Worm (Caenorhabditis elegans) whole organism, mixed stage, embryonic: ENCODE data around the gene lad-2.

Experiments used
- bed-3 ChIP-seq: fragments of 200-800 bp; sonication (Bioruptor generic); optimal IDR thresholded peaks from 3 replicates; lab custom pipeline; 2018; ENCODE audit warnings: mild to moderate bottlenecking, missing genetic modification characterization, moderate library complexity, missing compliant biosample characterization
- ceh-39 ChIP-seq: fragments of 150-350 bp; optimal IDR thresholded peaks from 2 replicates; lab custom pipeline; 2014; ENCODE audit warnings: missing biosample characterization, missing genetic modification characterization
- ceh-43 ChIP-seq: fragments of 200-800 bp; sonication (Bioruptor generic); optimal IDR thresholded peaks from 2 replicates; lab custom pipeline; 2018; ENCODE audit warnings: mild to moderate bottlenecking, missing genetic modification characterization, moderate library complexity, missing compliant biosample characterization
- ceh-83 ChIP-seq: fragments of 200-800 bp; sonication (Bioruptor generic); optimal IDR thresholded peaks from 2 replicates; lab custom pipeline; 2018; ENCODE audit warnings: mild to moderate bottlenecking, missing genetic modification characterization, missing compliant biosample characterization
- ces-1 ChIP-seq: fragments of 150-350 bp; optimal IDR thresholded peaks from 2 replicates; lab custom pipeline; 2014; ENCODE audit warnings: missing biosample characterization, missing genetic modification reagents, missing genetic modification characterization
- cnd-1 ChIP-seq: fragments of 200-800 bp; sonication (Bioruptor generic); optimal IDR thresholded peaks from 2 replicates; lab custom pipeline; 2018; ENCODE audit warnings: mild to moderate bottlenecking, missing genetic modification characterization, missing compliant biosample characterization
- drap-1 ChIP-seq: fragments of 200-800 bp; sonication (Bioruptor generic); optimal IDR thresholded peaks from 3 replicates; lab custom pipeline; 2018; ENCODE audit warnings: mild to moderate bottlenecking, missing genetic modification characterization, missing compliant biosample characterization
- elt-1 ChIP-seq: sonication (generic microtip); optimal IDR thresholded peaks from 2 replicates; lab custom pipeline; 2017; ENCODE audit warnings: missing genetic modification characterization, mild to moderate bottlenecking, missing compliant biosample characterization, antibody characterized with exemption, moderate library complexity, borderline replicate concordance; ENCODE audit not compliant: insufficient read depth
- elt-3 ChIP-seq: fragments of 150-350 bp; optimal IDR thresholded peaks from 2 replicates; lab custom pipeline; 2014; ENCODE audit warnings: missing biosample characterization, missing genetic modification characterization
- flh-1 ChIP-seq: fragments of 200-800 bp; sonication (Bioruptor generic); optimal IDR thresholded peaks from 2 replicates; lab custom pipeline; 2018; ENCODE audit warnings: mild to moderate bottlenecking, missing genetic modification characterization, moderate library complexity, missing compliant biosample characterization
- ham-2 ChIP-seq: fragments of 200-800 bp; sonication (Bioruptor generic); optimal IDR thresholded peaks from 2 replicates; lab custom pipeline; 2018; ENCODE audit warnings: mild to moderate bottlenecking, missing genetic modification characterization, missing compliant biosample characterization
- hlh-1 ChIP-seq: fragments of 150-350 bp; optimal IDR thresholded peaks from 2 replicates; lab custom pipeline; 2014; ENCODE audit warnings: missing biosample characterization, missing genetic modification reagents, missing genetic modification characterization
- lsy-2 ChIP-seq: fragments of 150-350 bp; optimal IDR thresholded peaks from 2 replicates; lab custom pipeline; 2014; ENCODE audit warnings: missing biosample characterization, missing genetic modification characterization
- mab-5 ChIP-seq: fragments of 150-350 bp; optimal IDR thresholded peaks from 2 replicates; lab custom pipeline; 2014; ENCODE audit warnings: missing biosample characterization, missing genetic modification characterization
- mep-1 ChIP-seq: fragments of 150-350 bp; optimal IDR thresholded peaks from 2 replicates; lab custom pipeline; 2017; ENCODE audit warnings: missing biosample characterization, missing genetic modification reagents, missing genetic modification characterization, inconsistent platforms
- mls-2 ChIP-seq: sonication (generic microtip); optimal IDR thresholded peaks from 2 replicates; lab custom pipeline; 2016; ENCODE audit warnings: mild to moderate bottlenecking, missing genetic modification characterization, moderate library complexity, missing compliant biosample characterization
- nhr-2 ChIP-seq: fragments of 150-350 bp; optimal IDR thresholded peaks from 2 replicates; lab custom pipeline; 2014; ENCODE audit warnings: missing biosample characterization, missing genetic modification characterization
- nhr-237 ChIP-seq: fragments of 150-350 bp; optimal IDR thresholded peaks from 2 replicates; lab custom pipeline; 2014; ENCODE audit warnings: missing biosample characterization, missing genetic modification characterization
- nhr-28 ChIP-seq: fragments of 150-350 bp; optimal IDR thresholded peaks from 2 replicates; lab custom pipeline; 2014; ENCODE audit warnings: missing biosample characterization, missing genetic modification characterization
- nhr-76 ChIP-seq: sonication (generic microtip); optimal IDR thresholded peaks from 2 replicates; lab custom pipeline; 2017; ENCODE audit warnings: missing biosample characterization, missing genetic modification characterization
- pha-4 ChIP-seq: fragments of 150-350 bp; optimal IDR thresholded peaks from 2 replicates; lab custom pipeline; 2018; ENCODE audit warnings: missing biosample characterization, missing genetic modification reagents, missing genetic modification characterization
- sem-2 ChIP-seq: fragments of 200-800 bp; sonication (Bioruptor generic); optimal IDR thresholded peaks from 2 replicates; lab custom pipeline; 2018; ENCODE audit warnings: mild to moderate bottlenecking, missing genetic modification characterization, missing compliant biosample characterization
- sptf-1 ChIP-seq: sonication (generic microtip); optimal IDR thresholded peaks from 2 replicates; lab custom pipeline; 2017; ENCODE audit warnings: mild to moderate bottlenecking, missing genetic modification characterization, moderate library complexity, missing compliant biosample characterization
- unc-120 ChIP-seq: sonication (generic microtip); optimal IDR thresholded peaks from 2 replicates; lab custom pipeline; 2017; ENCODE audit warnings: missing genetic modification characterization, missing compliant biosample characterization; ENCODE audit not compliant: poor library complexity, severe bottlenecking
- unc-39 ChIP-seq: fragments of 150-350 bp; optimal IDR thresholded peaks from 2 replicates; lab custom pipeline; 2014; ENCODE audit warnings: missing biosample characterization, missing genetic modification characterization
- unc-62 ChIP-seq: fragments of 150-350 bp; optimal IDR thresholded peaks from 2 replicates; lab custom pipeline; 2014; ENCODE audit warnings: missing biosample characterization, missing genetic modification reagents, missing genetic modification characterization
- zip-8 ChIP-seq: fragments of 150-350 bp; optimal IDR thresholded peaks from 2 replicates; lab custom pipeline; 2014; ENCODE audit warnings: missing biosample characterization, missing genetic modification characterization
- ztf-11 ChIP-seq: fragments of 150-350 bp; optimal IDR thresholded peaks from 2 replicates; lab custom pipeline; 2014; ENCODE audit warnings: missing biosample characterization, missing genetic modification characterization

lad-2 gene

DNA sequence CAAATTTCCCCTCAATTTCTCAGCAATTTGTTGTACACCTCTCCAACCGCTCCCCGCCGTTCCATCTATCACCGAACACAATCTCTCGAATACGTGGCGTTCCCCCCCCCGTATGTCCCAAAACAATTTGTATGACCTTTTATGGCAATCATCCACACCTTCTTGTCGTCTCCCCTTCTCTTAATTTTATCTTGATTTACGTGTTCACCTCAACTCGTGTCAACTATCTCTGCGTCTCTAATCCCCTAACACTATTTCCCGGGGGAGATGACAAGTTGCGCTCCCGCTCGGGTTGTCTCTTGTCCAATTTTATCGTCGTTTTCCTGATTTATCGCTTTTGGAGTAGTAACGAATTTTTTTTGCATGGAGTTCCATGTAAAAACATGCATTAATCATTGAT, 36.3 kb upstream of the lad-2 start:
- TF ChIP-seq unc-62 (GFP tag; lab: Kevin White, UChicago) (peak; percentile 97), unc-120 (tag; lab: Kevin White, UChicago) (peak; percentile 52), nhr-76 (no peak), elt-1 (tag; lab: Kevin White, UChicago) (peak; percentile 84), mab-5 (tag; lab: Kevin White, UChicago) (no peak), nhr-2 (peak; percentile 63), zip-8 (tag; lab: Kevin White, UChicago) (no peak), elt-3 (no peak), ztf-11 (no peak)

DNA sequence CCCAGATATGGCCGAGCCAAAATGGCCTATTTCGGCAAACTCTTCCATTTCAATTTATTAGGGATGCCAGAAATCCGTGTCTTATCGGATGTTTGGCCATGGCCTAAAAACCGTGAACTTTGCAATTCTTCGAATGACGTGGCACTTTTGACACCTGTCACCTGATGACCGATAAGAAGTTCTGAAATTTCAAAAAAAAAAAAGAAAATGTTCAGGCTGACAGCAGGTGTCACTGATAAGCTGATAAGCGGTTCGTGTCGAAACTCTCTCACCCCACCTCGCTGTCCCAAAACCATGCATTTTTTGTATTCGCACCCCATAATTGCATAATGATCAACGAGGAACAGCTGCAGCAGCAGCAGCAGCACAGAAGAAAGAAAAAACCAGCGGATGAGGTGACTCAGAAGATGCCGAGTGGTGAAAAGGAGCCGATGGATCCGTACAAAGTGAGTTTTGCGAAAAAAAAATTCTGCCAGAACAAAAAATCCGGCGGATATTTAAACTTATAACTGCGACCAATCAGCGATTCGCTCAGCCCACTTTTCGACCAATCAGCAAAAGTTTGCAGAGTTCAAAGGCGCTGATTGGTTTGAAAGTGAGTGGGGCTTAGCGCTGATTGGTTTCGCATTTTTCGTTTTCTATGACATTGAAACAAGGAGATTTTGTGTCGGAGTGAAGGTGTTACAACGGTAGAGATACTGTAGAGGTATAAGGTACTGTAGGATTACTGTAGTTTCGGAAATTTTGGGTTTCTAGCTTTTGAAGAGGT, 34.3 kb upstream of the lad-2 start, which contains the start of the genes Y54G2A.28 and vrp-1:
TSS of gene Y54G2A.28 (minus strand) at position 48 of the 769 bp plus-strand sequence.
TSS of gene vrp-1 (plus strand) at position 214 of the 769 bp plus-strand sequence.
- TF ChIP-seq ceh-39 (tag; lab: Kevin White, UChicago) (no peak), unc-120 (tag; lab: Kevin White, UChicago) (no peak), pha-4 (tag; lab: Kevin White, UChicago) (no peak), flh-1 (GFP tag; lab: Kevin White, UChicago) (no peak), ces-1 (no peak), sptf-1 (tag; lab: Kevin White, UChicago) (no peak), elt-3 (no peak), bed-3 (no peak), ceh-43 (GFP tag; lab: Kevin White, UChicago) (no peak)

DNA sequence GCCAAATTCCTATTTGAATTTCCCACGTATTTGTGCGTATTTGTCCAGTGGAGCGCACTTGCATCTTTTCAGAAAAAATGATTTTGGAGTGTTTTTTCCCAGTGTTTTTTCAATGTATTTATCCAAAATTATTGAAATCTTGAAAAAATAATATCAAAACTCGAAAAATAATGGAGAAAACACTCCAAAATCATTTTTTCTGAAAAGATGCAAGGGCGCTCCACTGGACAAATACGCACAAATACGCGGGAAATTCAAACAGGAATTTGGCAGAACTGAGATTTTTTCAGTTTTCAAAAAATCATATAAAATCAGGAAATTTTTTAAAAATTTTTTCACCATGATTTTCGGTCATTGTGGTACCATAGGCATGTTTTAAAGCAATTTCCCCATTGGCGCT, 33.4 kb upstream of the lad-2 start:
- TF ChIP-seq ceh-39 (tag; lab: Kevin White, UChicago) (no peak), cnd-1 (tag; lab: Kevin White, UChicago) (no peak), ceh-43 (GFP tag; lab: Kevin White, UChicago) (no peak), bed-3 (no peak), sem-2 (no peak), zip-8 (tag; lab: Kevin White, UChicago) (no peak), nhr-237 (tag; lab: Kevin White, UChicago) (no peak), ztf-11 (no peak)
- TF ChIP-seq, all 35 proteins: peak for 0

DNA sequence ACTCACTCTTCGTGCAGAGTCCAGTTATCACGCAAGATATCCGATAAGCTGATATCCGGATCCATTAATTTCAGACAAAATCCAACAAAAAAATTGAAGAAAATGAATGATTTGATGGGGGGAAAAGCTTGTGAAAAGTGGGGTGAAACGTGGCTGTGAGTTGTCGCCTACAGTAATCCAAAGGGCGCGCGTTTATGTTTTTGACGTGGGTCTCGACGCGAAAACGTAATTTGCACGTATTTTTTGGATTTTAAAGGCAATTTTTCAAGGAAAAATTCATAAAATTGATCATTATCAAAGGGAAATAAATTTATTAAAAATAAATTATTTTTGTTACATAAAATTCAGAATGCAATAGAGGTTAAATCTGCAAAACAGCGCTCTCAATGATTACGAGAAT, 30.5 kb upstream of the lad-2 start, which contains the start of gene Y54G2A.73:
TSS of gene Y54G2A.73 (minus strand) at position 65 of the 400 bp plus-strand sequence.
- no peak for TF ChIP-seq unc-62 (GFP tag; lab: Kevin White, UChicago)
- TF ChIP-seq sem-2, result no peak
- TF ChIP-seq elt-1 (tag; lab: Kevin White, UChicago), result no peak
- no peak for TF ChIP-seq elt-3
- no peak for TF ChIP-seq nhr-76

DNA sequence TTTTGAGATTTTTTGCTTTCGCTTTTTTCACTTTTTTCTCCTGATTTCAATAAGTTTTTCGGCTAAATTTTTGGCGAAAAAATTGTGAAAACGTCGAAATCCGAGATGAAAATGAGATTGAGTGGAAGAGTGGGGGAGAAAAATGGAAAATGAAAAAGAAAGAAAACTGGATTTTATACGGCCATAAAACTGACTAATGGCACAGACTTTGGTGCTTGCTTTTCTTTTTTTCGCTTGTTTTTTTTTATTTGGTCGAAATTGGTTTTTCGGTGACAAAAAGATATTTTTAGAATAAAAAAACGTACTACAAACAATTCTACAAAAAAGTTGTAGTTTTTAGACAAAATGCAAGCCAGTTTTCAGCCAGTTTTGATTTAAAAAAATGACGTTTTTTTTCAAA, 24.5 kb upstream of the lad-2 start:
- TF ChIP-seq cnd-1 (tag; lab: Kevin White, UChicago) (no peak), ztf-11 (no peak), mls-2 (tag; lab: Kevin White, UChicago) (no peak), nhr-28 (tag; lab: Kevin White, UChicago) (no peak), unc-39 (tag; lab: Kevin White, UChicago) (no peak), unc-120 (tag; lab: Kevin White, UChicago) (no peak), mep-1 (tag; lab: Kevin White, UChicago) (no peak), drap-1 (GFP tag; lab: Kevin White, UChicago) (no peak), sem-2 (no peak), ham-2 (GFP tag; lab: Kevin White, UChicago) (no peak), hlh-1 (no peak), nhr-2 (no peak), flh-1 (GFP tag; lab: Kevin White, UChicago) (no peak), zip-8 (tag; lab: Kevin White, UChicago) (no peak), ces-1 (no peak), lsy-2 (tag; lab: Kevin White, UChicago) (no peak), ceh-83 (GFP tag; lab: Kevin White, UChicago) (no peak)
- TF ChIP-seq, all 35 proteins: peak for 0
